Fruit fly (Drosophila melanogaster) whole organism, embryonic: ENCODE results near the gene Polr1D.

ENCODE experiments used
- Awh ChIP-seq: fragments of 200-800 bp; sonication (Bioruptor generic); IDR thresholded peaks from 2 replicates; pipeline ENCODE4, ENCODE4 v1.3.6; 2022; ENCODE audit warnings: missing biosample characterization, missing genetic modification characterization
- Bteb2 ChIP-seq: fragments of 200-800 bp; sonication (Bioruptor generic); optimal IDR thresholded peaks from 2 replicates; lab custom pipeline; 2016; ENCODE audit warnings: missing biosample characterization, missing genetic modification characterization
- CG10321 ChIP-seq: fragments of 200-800 bp; sonication (Bioruptor generic); IDR thresholded peaks from 2 replicates; pipeline ENCODE4 v1.3.6; 2022; ENCODE audit warnings: missing biosample characterization, missing genetic modification characterization
- CG10959 ChIP-seq: fragments of 200-800 bp; sonication (Bioruptor generic); IDR thresholded peaks from 2 replicates; pipeline ENCODE4 v1.3.6; 2022; ENCODE audit warnings: missing biosample characterization, missing genetic modification characterization
- CG13287 ChIP-seq: fragments of 200-800 bp; sonication (Bioruptor generic); IDR thresholded peaks from 2 replicates; pipeline ENCODE4 v1.3.6; 2022; ENCODE audit warnings: missing biosample characterization, missing genetic modification characterization; ENCODE audit not compliant: partially characterized antibody
- CG15269 ChIP-seq: fragments of 200-800 bp; sonication (Bioruptor generic); optimal IDR thresholded peaks from 2 replicates; lab custom pipeline; 2018; ENCODE audit warnings: missing biosample characterization, mild to moderate bottlenecking, missing genetic modification characterization, moderate library complexity
- CG17328 ChIP-seq: fragments of 200-800 bp; sonication (Bioruptor generic); IDR thresholded peaks from 2 replicates; pipeline ENCODE4 v1.3.6; 2022; ENCODE audit warnings: missing biosample characterization, missing genetic modification characterization
- CG17829 ChIP-seq: fragments of 200-800 bp; optimal IDR thresholded peaks from 2 replicates; lab custom pipeline; 2019; ENCODE audit warnings: missing biosample characterization, mild to moderate bottlenecking, missing genetic modification characterization, moderate library complexity
- CG2202 ChIP-seq: fragments of 200-800 bp; sonication (Bioruptor generic); optimal IDR thresholded peaks from 2 replicates; lab custom pipeline; 2018; ENCODE audit warnings: missing biosample characterization, mild to moderate bottlenecking, missing genetic modification characterization
- CG2712 ChIP-seq: fragments of 200-800 bp; optimal IDR thresholded peaks from 3 replicates; lab custom pipeline; 2019; ENCODE audit warnings: missing biosample characterization, mild to moderate bottlenecking, missing genetic modification characterization, moderate library complexity
- CG30431 ChIP-seq: fragments of 200-800 bp; sonication (Bioruptor generic); optimal IDR thresholded peaks from 2 replicates; lab custom pipeline; 2017; ENCODE audit warnings: missing biosample characterization, missing genetic modification characterization
- CG3281 ChIP-seq: fragments of 200-800 bp; sonication (Bioruptor generic); optimal IDR thresholded peaks from 3 replicates; lab custom pipeline; 2017; ENCODE audit warnings: missing biosample characterization, mild to moderate bottlenecking, missing genetic modification characterization
- CG33213 ChIP-seq: fragments of 200-800 bp; sonication (Bioruptor generic); optimal IDR thresholded peaks from 3 replicates; lab custom pipeline; 2016; ENCODE audit warnings: missing biosample characterization, missing genetic modification characterization
- CG4404 ChIP-seq: fragments of 200-800 bp; sonication (Bioruptor generic); IDR thresholded peaks from 2 replicates; pipeline ENCODE4 v1.3.6; 2022; ENCODE audit warnings: missing biosample characterization, missing genetic modification characterization
- CG6765 ChIP-seq: fragments of 200-800 bp; sonication (Bioruptor generic); optimal IDR thresholded peaks from 3 replicates; lab custom pipeline; 2017; ENCODE audit warnings: missing biosample characterization, mild to moderate bottlenecking, missing genetic modification characterization
- CG6854 ChIP-seq: fragments of 200-800 bp; sonication (Bioruptor generic); optimal IDR thresholded peaks from 3 replicates; lab custom pipeline; 2017; ENCODE audit warnings: missing biosample characterization, mild to moderate bottlenecking, missing genetic modification characterization
- CG8388 ChIP-seq: fragments of 200-800 bp; sonication (Bioruptor generic); optimal IDR thresholded peaks from 2 replicates; lab custom pipeline; 2019; ENCODE audit warnings: missing biosample characterization, mild to moderate bottlenecking, missing genetic modification characterization, moderate library complexity
- CG9797 ChIP-seq: fragments of 200-800 bp; sonication (Bioruptor generic); optimal IDR thresholded peaks from 3 replicates; lab custom pipeline; 2018; ENCODE audit warnings: missing biosample characterization, mild to moderate bottlenecking, missing genetic modification characterization
- Dad ChIP-seq: fragments of 200-800 bp; sonication (Bioruptor generic); optimal IDR thresholded peaks from 3 replicates; lab custom pipeline; 2016; ENCODE audit warnings: missing biosample characterization, missing genetic modification characterization
- Deaf1 ChIP-seq: fragments of 200-800 bp; optimal IDR thresholded peaks from 3 replicates; lab custom pipeline; 2019; ENCODE audit warnings: missing biosample characterization, mild to moderate bottlenecking, missing genetic modification characterization, moderate library complexity
- Dp ChIP-seq: fragments of 200-800 bp; sonication (Bioruptor generic); optimal IDR thresholded peaks from 2 replicates; lab custom pipeline; 2018; ENCODE audit warnings: missing biosample characterization, mild to moderate bottlenecking, missing genetic modification characterization, moderate library complexity
- Dref ChIP-seq: fragments of 200-800 bp; sonication (Bioruptor generic); IDR thresholded peaks from 2 replicates; pipeline ENCODE4 v1.3.6; 2022; ENCODE audit warnings: missing biosample characterization, missing genetic modification characterization
- GATAe ChIP-seq: fragments of 200-800 bp; sonication (Bioruptor generic); conservative IDR thresholded peaks from 2 replicates; pipeline ENCODE4 v1.3.6; 2022; ENCODE audit warnings: missing biosample characterization, missing genetic modification characterization
- Hey ChIP-seq: fragments of 200-800 bp; sonication (Bioruptor generic); optimal IDR thresholded peaks from 3 replicates; lab custom pipeline; 2018; ENCODE audit warnings: missing biosample characterization, mild to moderate bottlenecking, missing genetic modification characterization
- Hmr ChIP-seq: fragments of 200-800 bp; sonication (Bioruptor generic); optimal IDR thresholded peaks from 3 replicates; lab custom pipeline; 2017; ENCODE audit warnings: mild to moderate bottlenecking, missing biosample characterization, missing genetic modification reagents, missing genetic modification characterization
- Hr78 ChIP-seq, 2 experiments: fragments of 200-800 bp in 1 of 2; fragments of >200 bp in 1 of 2; sonication (Bioruptor generic) in 1 of 2; optimal IDR thresholded peaks; 2 replicates each; lab custom pipeline; 2017 to 2019; ENCODE audit warnings: missing biosample characterization in 2 of 2, missing genetic modification characterization in 2 of 2, mild to moderate bottlenecking in 1 of 2, moderate library complexity in 1 of 2
- Myb ChIP-seq: fragments of 200-800 bp; sonication (Bioruptor generic); optimal IDR thresholded peaks from 2 replicates; lab custom pipeline; 2016; ENCODE audit warnings: missing biosample characterization, missing genetic modification characterization
- Sin3A ChIP-seq: fragments of >200 bp; optimal IDR thresholded peaks from 2 replicates; lab custom pipeline; 2018
- Usf ChIP-seq: fragments of 200-800 bp; sonication (Bioruptor generic); optimal IDR thresholded peaks from 2 replicates; lab custom pipeline; 2017; ENCODE audit warnings: missing genotype, missing biosample characterization, missing genetic modification characterization
- caup ChIP-seq: fragments of 200-800 bp; sonication (Bioruptor generic); optimal IDR thresholded peaks from 3 replicates; lab custom pipeline; 2017; ENCODE audit warnings: missing biosample characterization, mild to moderate bottlenecking, missing genetic modification characterization, moderate library complexity; ENCODE audit not compliant: severe bottlenecking
- dm ChIP-seq: fragments of 200-800 bp; sonication (Bioruptor generic); optimal IDR thresholded peaks from 3 replicates; lab custom pipeline; 2016; ENCODE audit warnings: missing biosample characterization, missing genetic modification characterization
- dysf ChIP-seq: fragments of 200-800 bp; sonication (Bioruptor generic); IDR thresholded peaks from 3 replicates; pipeline ENCODE4 v1.3.6; 2022; ENCODE audit warnings: missing biosample characterization, missing genetic modification characterization
- esg ChIP-seq: fragments of 200-800 bp; sonication (Bioruptor generic); conservative IDR thresholded peaks from 2 replicates; pipeline ENCODE4 v1.3.6; 2022; ENCODE audit warnings: missing biosample characterization, missing genetic modification characterization
- eve ChIP-seq, 2 experiments: fragments of >200 bp; optimal IDR thresholded peaks; 2 replicates each; lab custom pipeline; 2017; ENCODE audit warnings: missing biosample characterization in 2 of 2, missing genetic modification characterization in 2 of 2
- ftz-f1 ChIP-seq: fragments of 200-800 bp; sonication (Bioruptor generic); optimal IDR thresholded peaks from 2 replicates; lab custom pipeline; 2016; ENCODE audit warnings: missing biosample characterization, missing genetic modification characterization
- grau ChIP-seq: fragments of 200-800 bp; optimal IDR thresholded peaks from 3 replicates; lab custom pipeline; 2019; ENCODE audit warnings: missing biosample characterization, mild to moderate bottlenecking, missing genetic modification characterization, moderate library complexity
- klu ChIP-seq: fragments of 200-800 bp; sonication (Bioruptor generic); IDR thresholded peaks from 2 replicates; pipeline ENCODE4 v1.3.6; 2022; ENCODE audit warnings: missing biosample characterization, missing genetic modification characterization
- kni ChIP-seq: fragments of 200-800 bp; sonication (Bioruptor generic); optimal IDR thresholded peaks from 3 replicates; lab custom pipeline; 2017; ENCODE audit warnings: mild to moderate bottlenecking, missing biosample characterization, missing genetic modification reagents, missing genetic modification characterization
- nerfin-1 ChIP-seq: fragments of 200-800 bp; sonication (Bioruptor generic); optimal IDR thresholded peaks from 3 replicates; lab custom pipeline; 2019; ENCODE audit warnings: missing biosample characterization, mild to moderate bottlenecking, missing genetic modification characterization, moderate library complexity
- org-1 ChIP-seq: fragments of 200-800 bp; sonication (Bioruptor generic); optimal IDR thresholded peaks from 2 replicates; lab custom pipeline; 2017; ENCODE audit warnings: missing biosample characterization, missing genetic modification characterization
- ranshi ChIP-seq: fragments of 200-800 bp; sonication (Bioruptor generic); IDR thresholded peaks from 2 replicates; pipeline ENCODE4 v1.3.6; 2022; ENCODE audit warnings: missing biosample characterization, missing genetic modification characterization
- rib ChIP-seq: fragments of 200-800 bp; sonication (Bioruptor generic); IDR thresholded peaks from 2 replicates; pipeline ENCODE4 v1.3.6; 2022; ENCODE audit warnings: missing biosample characterization, missing genetic modification characterization
- row ChIP-seq: fragments of 200-800 bp; sonication (Bioruptor generic); IDR thresholded peaks from 3 replicates; pipeline ENCODE4 v1.3.6; 2022; ENCODE audit warnings: missing biosample characterization, missing genetic modification characterization
- tll ChIP-seq, 2 experiments: fragments of 200-800 bp in 1 of 2; fragments of >200 bp in 1 of 2; sonication (Bioruptor generic) in 1 of 2; optimal IDR thresholded peaks; 2 replicates each; lab custom pipeline; 2017 to 2019; ENCODE audit warnings: missing biosample characterization in 2 of 2, missing genetic modification characterization in 2 of 2, mild to moderate bottlenecking in 1 of 2, moderate library complexity in 1 of 2
- toy ChIP-seq: fragments of 200-800 bp; sonication (Bioruptor generic); IDR thresholded peaks from 2 replicates; pipeline ENCODE4 v1.3.6; 2022; ENCODE audit warnings: missing biosample characterization, missing genetic modification characterization
- twi ChIP-seq: fragments of 200-800 bp; optimal IDR thresholded peaks from 2 replicates; lab custom pipeline; 2019; ENCODE audit warnings: missing biosample characterization, mild to moderate bottlenecking, missing genetic modification characterization, moderate library complexity
- unc-4 ChIP-seq: fragments of 200-800 bp; sonication (Bioruptor generic); IDR thresholded peaks from 2 replicates; pipeline ENCODE4 v1.3.6; 2022; ENCODE audit warnings: missing biosample characterization, missing genetic modification characterization; ENCODE audit not compliant: partially characterized antibody
- vfl ChIP-seq: fragments of 200-800 bp; sonication (Bioruptor generic); optimal IDR thresholded peaks from 2 replicates; lab custom pipeline; 2016; ENCODE audit warnings: missing biosample characterization, missing genetic modification characterization
- vvl ChIP-seq: fragments of 200-800 bp; sonication (Bioruptor generic); IDR thresholded peaks from 2 replicates; pipeline ENCODE4 v1.3.6; 2022; ENCODE audit warnings: missing biosample characterization, missing genetic modification characterization
- zfh1 ChIP-seq: fragments of 200-800 bp; sonication (Bioruptor generic); IDR thresholded peaks from 3 replicates; pipeline ENCODE4 v1.3.6; 2022; ENCODE audit warnings: missing biosample characterization, missing genetic modification characterization

The Polr1D gene

DNA sequence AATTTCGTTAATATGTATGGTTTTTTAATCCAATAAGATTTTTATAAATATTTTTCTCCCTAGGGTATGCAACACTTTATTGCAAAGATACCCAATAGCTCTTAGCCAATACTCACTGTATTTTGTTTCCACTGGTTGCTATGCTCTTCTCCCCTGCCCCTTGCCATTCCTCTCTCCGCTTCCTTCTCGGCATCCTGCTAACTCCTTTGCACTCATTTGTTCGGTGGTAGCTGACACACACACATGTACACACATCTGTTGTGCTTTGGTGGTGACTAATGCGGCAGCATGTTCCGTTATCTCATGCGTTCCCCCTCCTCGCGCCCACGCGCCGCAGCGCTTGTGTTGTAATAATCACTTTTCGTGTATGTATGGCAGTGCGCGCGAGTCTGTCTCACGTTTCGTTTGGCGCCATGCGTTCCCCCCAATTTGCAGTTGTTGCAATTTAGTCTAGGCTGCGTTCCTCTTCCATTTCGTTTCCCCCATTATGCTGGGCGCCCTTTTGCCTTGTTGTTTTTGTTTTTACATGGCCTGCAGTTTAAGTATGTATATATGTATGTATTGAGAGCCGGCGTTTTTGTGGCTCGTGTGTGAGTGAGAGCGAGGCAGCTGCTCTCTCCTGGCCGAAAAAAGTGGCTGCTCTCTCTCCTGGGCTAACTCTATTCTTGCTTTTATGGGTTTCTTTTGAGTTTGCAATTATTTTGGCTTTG lies at the start of gene Polr1D (continued):
- TF ChIP-seq Dref (GFP tag; lab: Robert Waterston, UW) (no peak), twi (tag; lab: Kevin White, UChicago) (peak; percentile 86), CG2712 (tag; lab: Kevin White, UChicago) (peak; percentile 23), eve (GFP tag; optimal IDR thresholded peaks at IDR 0.05; lab: Kevin White, UChicago) (no peak), Hr78 (GFP tag; optimal IDR thresholded peaks at IDR 0.05; lab: Kevin White, UChicago) (peak in 1 of 2 experiments; percentile 73), CG9797 (GFP tag; lab: Kevin White, UChicago) (no peak), ftz-f1 (GFP tag; lab: Kevin White, UChicago) (no peak), Hmr (GFP tag; lab: Kevin White, UChicago) (no peak), CG6765 (GFP tag; lab: Kevin White, UChicago) (no peak), CG17328 (no peak), esg (GFP tag; lab: Robert Waterston, UW) (no peak), CG13287 (peak; percentile 43), CG2202 (no peak), grau (tag; lab: Kevin White, UChicago) (peak; percentile 99), CG10321 (no peak), vvl (GFP tag; lab: Robert Waterston, UW) (peak; percentile 57; the same call in 1 of the 2 replicates), Usf (GFP tag; lab: Kevin White, UChicago) (no peak), toy (GFP tag; lab: Robert Waterston, UW) (no peak), CG15269 (peak; percentile 51), CG6854 (no peak), row (GFP tag; lab: Robert Waterston, UW) (peak; percentile 67), Awh (GFP tag; lab: Robert Waterston, UW) (no peak), CG4404 (GFP tag; lab: Robert Waterston, UW) (no peak), kni (GFP tag; lab: Kevin White, UChicago) (peak; percentile 92), dysf (peak; percentile 21; the same call in 1 of the 3 replicates), CG10959 (GFP tag; lab: Robert Waterston, UW) (no peak), Myb (no peak), Dp (GFP tag; lab: Kevin White, UChicago) (no peak), CG17829 (tag; lab: Kevin White, UChicago) (no peak), CG30431 (GFP tag; lab: Kevin White, UChicago) (no peak), CG3281 (GFP tag; lab: Kevin White, UChicago) (no peak), Dad (GFP tag; lab: Kevin White, UChicago) (no peak), klu (GFP tag; lab: Robert Waterston, UW) (peak; percentile 12; the same call in 1 of the 2 replicates), dm (GFP tag; lab: Kevin White, UChicago) (peak; percentile 47), Hey (peak; percentile 42), nerfin-1 (tag; lab: Kevin White, UChicago) (peak; percentile 61), GATAe (GFP tag; lab: Robert Waterston, UW) (no peak), unc-4 (GFP tag; lab: Robert Waterston, UW) (0 out of 2 replicates have a peak, but pooled peaks have one; percentile 26), Sin3A (lab: Kevin White, UChicago) (no peak), rib (GFP tag; lab: Robert Waterston, UW) (peak; percentile 88), Deaf1 (tag; lab: Kevin White, UChicago) (peak; percentile 48), CG33213 (GFP tag; lab: Kevin White, UChicago) (no peak), caup (no peak), tll (GFP tag; optimal IDR thresholded peaks at IDR 0.05; lab: Kevin White, UChicago) (peak in 1 of 2 experiments; percentile 30), CG8388 (peak; percentile 33), ranshi (GFP tag; lab: Robert Waterston, UW) (no peak), Bteb2 (GFP tag; lab: Kevin White, UChicago) (no peak), vfl (GFP tag; lab: Kevin White, UChicago) (no peak), zfh1 (GFP tag; lab: Robert Waterston, UW) (no peak), org-1 (GFP tag; lab: Kevin White, UChicago) (no peak)
